Worm (Caenorhabditis elegans) whole organism, midembryonic: ENCODE data around the gene mltn-10.

ENCODE experiments used
- T22C8.4 ChIP-seq: fragments of 200-800 bp; sonication (Bioruptor generic); IDR thresholded peaks from 2 replicates; pipeline ENCODE4 v1.3.6; 2022; ENCODE audit warnings: missing genetic modification characterization, missing compliant biosample characterization
- cog-1 ChIP-seq: sonication (generic microtip); optimal IDR thresholded peaks from 2 replicates; lab custom pipeline; 2016; ENCODE audit warnings: missing genetic modification characterization, missing compliant biosample characterization
- flt-1 ChIP-seq: fragments of 200-800 bp; sonication (Bioruptor generic); IDR thresholded peaks from 2 replicates; pipeline ENCODE4 v1.3.6; 2022; ENCODE audit warnings: missing genetic modification characterization, missing compliant biosample characterization
- klf-2 ChIP-seq: fragments of 200-800 bp; sonication (Bioruptor generic); conservative IDR thresholded peaks from 2 replicates; pipeline ENCODE4 v1.3.6; 2022; ENCODE audit warnings: missing genetic modification reagents, missing genetic modification characterization, missing compliant biosample characterization
- med-1 ChIP-seq: sonication (generic microtip); optimal IDR thresholded peaks from 2 replicates; lab custom pipeline; 2017; ENCODE audit warnings: missing genetic modification characterization, mild to moderate bottlenecking, missing compliant biosample characterization, antibody characterized with exemption, missing genetic modification reagents; ENCODE audit not compliant: insufficient read depth
- ref-1 ChIP-seq: fragments of 200-800 bp; sonication (Bioruptor generic); conservative IDR thresholded peaks from 2 replicates; pipeline ENCODE4 v1.3.6; 2022; ENCODE audit warnings: missing genetic modification reagents, missing genetic modification characterization, missing compliant biosample characterization
- tab-1 ChIP-seq: fragments of 200-800 bp; sonication (Bioruptor generic); IDR thresholded peaks from 2 replicates; pipeline ENCODE4 v1.3.6; 2022; ENCODE audit warnings: missing genetic modification characterization, missing compliant biosample characterization
- ztf-23 ChIP-seq: fragments of 200-800 bp; sonication (Bioruptor generic); IDR thresholded peaks from 2 replicates; pipeline ENCODE4 v1.3.6; 2022; ENCODE audit warnings: missing genetic modification reagents, missing genetic modification characterization, missing compliant biosample characterization
- ztf-29 ChIP-seq: fragments of 200-800 bp; sonication (Bioruptor generic); IDR thresholded peaks from 2 replicates; pipeline ENCODE4 v1.3.6; 2022; ENCODE audit warnings: missing genetic modification reagents, missing genetic modification characterization, missing compliant biosample characterization

mltn-10 gene

ce11 chrII:14604261-14604660, 18.6 kb upstream of the mltn-10 start:
- TF ChIP-seq tab-1 (GFP tag; lab: Robert Waterston, UW) (no peak), flt-1 (GFP tag; lab: Robert Waterston, UW) (no peak), cog-1 (no peak)

DNA sequence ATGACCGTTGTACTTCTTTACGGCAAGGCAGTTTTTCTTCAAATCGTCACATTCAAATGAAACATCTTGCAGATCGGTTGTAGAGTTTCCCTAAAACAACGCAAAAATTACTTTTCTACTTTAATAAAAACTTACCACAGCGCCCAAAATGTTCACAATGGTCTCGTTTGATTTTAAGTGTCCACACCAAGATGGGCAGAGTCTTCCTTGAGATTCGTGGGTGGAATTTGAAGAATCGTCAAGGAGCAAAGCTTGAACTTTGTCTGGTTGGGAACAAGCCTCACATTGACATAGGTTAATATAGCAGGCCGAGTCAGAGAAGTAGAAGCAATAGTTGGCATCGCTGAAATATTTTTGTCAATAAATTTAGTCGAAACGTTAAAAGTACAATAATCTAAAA, 17.8 kb upstream of the mltn-10 start:
- TF ChIP-seq ref-1 (GFP tag; lab: Robert Waterston, UW), result no peak
- TF ChIP-seq T22C8.4, result no peak
- TF ChIP-seq klf-2, result no peak
- no peak for TF ChIP-seq med-1 (GFP tag; lab: Kevin White, UChicago)
- TF ChIP-seq cog-1, result no peak
- no peak for TF ChIP-seq ztf-29
- TF ChIP-seq tab-1 (GFP tag; lab: Robert Waterston, UW), result no peak
- TF ChIP-seq flt-1 (GFP tag; lab: Robert Waterston, UW), result no peak
- no peak for TF ChIP-seq ztf-23

DNA sequence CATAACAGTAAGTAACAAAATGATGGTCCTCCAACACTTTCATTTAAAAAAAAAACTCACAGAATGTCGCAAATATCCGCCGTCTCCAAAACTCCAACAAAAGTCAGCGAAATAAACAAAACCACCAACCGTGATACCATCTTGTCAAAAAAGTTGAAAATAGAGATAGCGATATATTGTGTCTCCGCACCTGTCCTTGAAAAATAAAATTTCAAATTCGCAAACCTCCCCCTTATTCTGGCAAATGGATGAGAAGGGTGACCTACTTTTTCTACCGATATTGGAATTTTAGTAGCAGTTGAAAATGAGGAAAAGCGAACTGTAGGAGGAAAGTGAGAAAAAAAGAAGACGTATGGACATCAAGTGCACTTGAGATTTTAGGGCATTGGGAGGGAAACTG, 17.4 kb upstream of the mltn-10 start, which contains the start of gene F19H8.2:
F19H8.2 (minus strand) TSS at position 391 of the 400 bp plus-strand sequence.
- TF ChIP-seq ztf-29 (no peak), T22C8.4 (no peak), ref-1 (GFP tag; lab: Robert Waterston, UW) (no peak), flt-1 (GFP tag; lab: Robert Waterston, UW) (no peak)

DNA sequence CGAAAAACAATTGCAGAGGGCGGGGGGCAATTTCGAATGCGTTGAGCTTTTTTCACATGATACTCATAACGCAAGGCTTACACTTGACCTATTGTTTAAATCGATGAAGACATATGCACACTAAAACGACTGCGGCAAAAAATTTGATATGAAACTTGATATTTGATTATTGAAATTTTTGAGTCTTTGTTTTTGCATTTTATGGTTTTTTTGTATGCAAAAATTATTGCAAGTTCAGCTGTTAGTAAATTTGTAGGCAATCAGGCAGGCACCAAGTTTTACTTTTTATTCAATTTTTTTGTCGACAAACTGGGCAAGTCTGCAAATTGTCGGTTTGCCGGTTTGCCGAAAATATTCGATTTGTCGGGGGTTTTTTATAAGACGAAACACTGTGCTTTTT, 16.7 kb upstream of the mltn-10 start, which contains the start of gene arl-3:
arl-3 (plus strand) TSS at position 301 of the 400 bp plus-strand sequence.
- TF ChIP-seq ref-1 (GFP tag; lab: Robert Waterston, UW) (no peak), cog-1 (no peak), T22C8.4 (no peak), tab-1 (GFP tag; lab: Robert Waterston, UW) (no peak), ztf-29 (no peak), ztf-23 (no peak), klf-2 (no peak), med-1 (GFP tag; lab: Kevin White, UChicago) (no peak), flt-1 (GFP tag; lab: Robert Waterston, UW) (no peak)

ce11 chrII:14608508-14608907, 14.3 kb upstream of the mltn-10 start:
- TF ChIP-seq tab-1 (GFP tag; lab: Robert Waterston, UW), result no peak
- TF ChIP-seq ztf-23, result no peak
- TF ChIP-seq klf-2, result no peak
- TF ChIP-seq flt-1 (GFP tag; lab: Robert Waterston, UW), result no peak
- no peak for TF ChIP-seq T22C8.4
- TF ChIP-seq cog-1, result no peak
- TF ChIP-seq ref-1 (GFP tag; lab: Robert Waterston, UW), result no peak

- TF ChIP-seq ref-1 (GFP tag; lab: Robert Waterston, UW) (no peak), tab-1 (GFP tag; lab: Robert Waterston, UW) (no peak), ztf-29 (no peak), cog-1 (no peak), flt-1 (GFP tag; lab: Robert Waterston, UW) (no peak), T22C8.4 (no peak), klf-2 (no peak), ztf-23 (no peak), med-1 (GFP tag; lab: Kevin White, UChicago) (no peak)
Measured at ce11 chrII:14609297-14609937, 13.4 kb upstream of the mltn-10 start.

DNA sequence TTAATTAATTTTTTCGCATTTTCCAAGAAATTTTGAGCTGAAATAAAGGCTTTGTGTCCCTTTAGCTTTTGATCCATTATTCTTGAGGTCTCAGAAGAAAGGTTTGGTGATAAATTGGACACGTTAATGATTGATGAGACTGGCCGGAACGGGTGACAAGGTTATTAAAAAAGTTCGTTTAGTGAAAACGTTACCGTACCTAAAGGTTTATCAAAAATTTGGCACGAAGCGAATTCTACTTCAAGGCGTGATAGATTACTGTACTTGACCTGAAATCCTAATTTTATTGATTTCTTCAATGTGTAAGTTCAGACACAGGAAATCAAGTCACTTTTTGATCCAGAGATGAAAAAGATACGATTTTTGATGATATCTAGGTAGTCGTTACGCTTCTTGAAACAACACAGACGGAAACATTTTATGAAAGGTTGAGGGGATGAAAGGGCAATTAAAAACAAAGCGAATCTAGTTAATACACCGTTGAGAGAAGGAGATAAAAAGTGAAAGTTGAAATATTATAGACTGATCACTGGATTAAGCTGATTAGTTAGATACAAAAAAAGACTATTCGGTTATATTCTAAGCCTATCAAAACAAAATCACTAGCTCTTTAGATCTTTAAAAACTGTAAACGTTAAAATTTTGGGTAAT, 12.2 kb upstream of the mltn-10 start:
- TF ChIP-seq cog-1 (no peak), ztf-29 (no peak), T22C8.4 (no peak), tab-1 (GFP tag; lab: Robert Waterston, UW) (no peak), med-1 (GFP tag; lab: Kevin White, UChicago) (no peak)

DNA sequence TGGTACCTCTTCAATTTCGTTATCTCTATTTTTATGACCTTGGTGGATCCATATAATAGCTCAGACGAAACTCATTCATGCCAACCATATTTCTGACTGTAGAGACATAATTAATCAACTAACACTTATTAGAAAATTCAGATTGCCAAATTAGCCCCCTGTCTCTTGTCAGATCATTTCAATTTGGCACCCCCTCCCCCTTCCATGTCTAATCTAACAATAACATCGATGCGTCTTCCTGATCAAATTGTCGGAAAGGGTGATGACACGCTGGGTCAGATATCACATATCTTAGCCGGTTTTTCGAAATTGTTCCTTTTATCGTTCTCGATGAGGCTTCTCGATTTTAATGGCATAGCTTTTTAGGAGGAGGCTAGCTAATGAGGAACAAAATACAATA, 11.6 kb upstream of the mltn-10 start:
- no peak for TF ChIP-seq klf-2
- no peak for TF ChIP-seq cog-1
- no peak for TF ChIP-seq med-1 (GFP tag; lab: Kevin White, UChicago)
- no peak for TF ChIP-seq T22C8.4
- TF ChIP-seq ref-1 (GFP tag; lab: Robert Waterston, UW), result no peak
- no peak for TF ChIP-seq ztf-29
- no peak for TF ChIP-seq flt-1 (GFP tag; lab: Robert Waterston, UW)
- no peak for TF ChIP-seq tab-1 (GFP tag; lab: Robert Waterston, UW)

DNA sequence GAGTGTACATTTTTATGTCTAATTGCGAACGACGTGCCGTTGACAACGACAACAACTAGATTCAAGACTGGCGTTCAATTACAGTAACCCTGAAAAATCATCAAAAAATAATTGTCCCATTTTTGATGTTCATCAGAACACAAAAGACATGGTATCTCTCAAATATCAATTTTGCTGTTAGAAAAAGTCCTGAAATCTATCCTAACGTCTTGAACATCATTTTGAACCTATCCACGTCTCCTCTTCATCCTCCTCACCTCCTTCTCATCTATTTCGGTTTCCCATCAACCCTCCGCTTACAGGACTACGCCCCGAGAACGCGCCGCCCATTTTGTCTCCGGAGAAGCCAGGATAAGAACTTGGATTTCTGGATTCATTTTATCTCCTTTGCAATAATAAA, 7.1 kb upstream of the mltn-10 start, which contains the start of gene mltn-9:
mltn-9 (plus strand) TSS at position 301 of the 400 bp plus-strand sequence.
- TF ChIP-seq cog-1, result no peak
- TF ChIP-seq tab-1 (GFP tag; lab: Robert Waterston, UW), result no peak
- TF ChIP-seq T22C8.4, result no peak
- TF ChIP-seq ztf-29, result no peak
- TF ChIP-seq flt-1 (GFP tag; lab: Robert Waterston, UW), result no peak
- no peak for TF ChIP-seq med-1 (GFP tag; lab: Kevin White, UChicago)
- TF ChIP-seq klf-2, result no peak
- TF ChIP-seq ref-1 (GFP tag; lab: Robert Waterston, UW), result no peak
- TF ChIP-seq ztf-23, result no peak

DNA sequence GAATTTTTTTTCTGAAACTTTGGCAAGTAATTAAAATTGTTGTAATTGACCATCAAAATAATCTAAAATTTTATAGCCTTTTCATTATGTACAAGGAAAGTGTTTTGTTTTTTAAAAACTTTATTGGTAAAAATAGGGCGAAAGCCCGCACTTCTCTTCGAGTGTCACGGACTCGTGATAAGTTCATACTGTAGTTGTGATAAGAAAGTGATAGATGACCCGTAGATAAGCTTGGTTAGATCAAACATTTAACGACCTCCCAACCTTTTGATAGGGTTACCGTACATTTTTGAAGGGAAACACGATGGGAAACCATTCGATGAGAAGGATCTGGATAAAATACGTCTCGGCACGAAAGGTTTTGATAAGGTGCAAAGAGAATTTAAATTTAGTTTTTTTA, 6.5 kb upstream of the mltn-10 start:
- no peak for TF ChIP-seq med-1 (GFP tag; lab: Kevin White, UChicago)
- no peak for TF ChIP-seq ztf-29
- no peak for TF ChIP-seq T22C8.4
- TF ChIP-seq cog-1, result no peak
- no peak for TF ChIP-seq flt-1 (GFP tag; lab: Robert Waterston, UW)
- TF ChIP-seq klf-2, result no peak

DNA sequence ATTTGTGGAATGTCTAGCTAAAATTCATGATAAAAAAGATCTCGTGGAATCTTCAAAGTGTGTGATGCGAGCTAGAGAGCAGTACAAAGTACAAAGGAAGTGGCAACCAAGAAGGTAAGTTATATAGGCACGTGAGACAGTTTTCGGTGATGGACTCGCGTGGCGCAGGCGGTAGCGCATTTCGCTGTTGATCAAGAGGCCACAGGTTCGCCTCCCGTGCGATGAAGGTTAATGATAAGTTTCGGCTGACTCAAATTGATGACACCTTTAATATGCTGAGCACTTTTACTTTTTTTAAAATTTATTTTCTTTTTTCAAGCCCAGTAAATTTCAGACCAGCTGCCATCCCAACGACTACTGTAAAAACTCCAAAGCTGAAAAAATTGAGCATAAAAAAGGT, 5.9 kb upstream of the mltn-10 start:
- TF ChIP-seq ztf-23, result no peak
- TF ChIP-seq flt-1 (GFP tag; lab: Robert Waterston, UW), result no peak
- no peak for TF ChIP-seq T22C8.4
- no peak for TF ChIP-seq ztf-29
- no peak for TF ChIP-seq ref-1 (GFP tag; lab: Robert Waterston, UW)
- no peak for TF ChIP-seq med-1 (GFP tag; lab: Kevin White, UChicago)
- 0 out of 2 replicates have a peak, but pooled peaks have one; percentile 42 for TF ChIP-seq klf-2
- TF ChIP-seq cog-1, result no peak
- TF ChIP-seq tab-1 (GFP tag; lab: Robert Waterston, UW), result 0 out of 2 replicates have a peak, but pooled peaks have one; percentile 26
